Worm (Caenorhabditis elegans) whole organism, late embryonic: ENCODE measurements around the gene srbc-10.

Experiments used
- F13H6.1 ChIP-seq: sonication (generic microtip); optimal IDR thresholded peaks from 2 replicates; lab custom pipeline; 2016; ENCODE audit warnings: missing genetic modification characterization, missing compliant biosample characterization
- K02D7.2 ChIP-seq: sonication (generic microtip); optimal IDR thresholded peaks from 2 replicates; lab custom pipeline; 2017; ENCODE audit warnings: mild to moderate bottlenecking, missing genetic modification characterization, missing compliant biosample characterization
- K09A11.1 ChIP-seq: sonication (generic microtip); optimal IDR thresholded peaks from 2 replicates; lab custom pipeline; 2017; ENCODE audit warnings: antibody characterized with exemption, mild to moderate bottlenecking, missing genetic modification characterization, missing compliant biosample characterization; ENCODE audit not compliant: insufficient read depth
- T23F11.4 ChIP-seq: fragments of 200-800 bp; sonication (Bioruptor generic); optimal IDR thresholded peaks from 2 replicates; lab custom pipeline; 2018; ENCODE audit warnings: mild to moderate bottlenecking, missing genetic modification characterization, missing compliant biosample characterization
- Y22D7AL.16 ChIP-seq: sonication (generic microtip); optimal IDR thresholded peaks from 2 replicates; lab custom pipeline; 2016; ENCODE audit warnings: missing genetic modification characterization, missing compliant biosample characterization
- ahr-1 ChIP-seq: sonication (generic microtip); optimal IDR thresholded peaks from 2 replicates; lab custom pipeline; 2016; ENCODE audit warnings: missing genetic modification characterization, missing compliant biosample characterization
- ama-1 ChIP-seq: fragments of 150-350 bp; optimal IDR thresholded peaks from 2 replicates; lab custom pipeline; 2014
- ceh-14 ChIP-seq: sonication (generic microtip); optimal IDR thresholded peaks from 2 replicates; lab custom pipeline; 2016; ENCODE audit warnings: missing genotype, missing genetic modification characterization, missing compliant biosample characterization
- ceh-18 ChIP-seq: sonication (generic microtip); optimal IDR thresholded peaks from 2 replicates; lab custom pipeline; 2016; ENCODE audit warnings: missing genetic modification characterization, missing compliant biosample characterization
- ceh-19 ChIP-seq: fragments of 200-800 bp; sonication (Bioruptor generic); optimal IDR thresholded peaks from 2 replicates; lab custom pipeline; 2018; ENCODE audit warnings: mild to moderate bottlenecking, missing genetic modification characterization, missing compliant biosample characterization
- ceh-22 ChIP-seq: sonication (generic microtip); optimal IDR thresholded peaks from 2 replicates; lab custom pipeline; 2017; ENCODE audit warnings: missing biosample characterization, missing genetic modification characterization
- ceh-31 ChIP-seq: sonication (generic microtip); optimal IDR thresholded peaks from 2 replicates; lab custom pipeline; 2016; ENCODE audit warnings: missing genetic modification characterization, missing compliant biosample characterization
- ceh-34 ChIP-seq: sonication (generic microtip); optimal IDR thresholded peaks from 2 replicates; lab custom pipeline; 2016; ENCODE audit warnings: mild to moderate bottlenecking, missing genetic modification characterization, missing compliant biosample characterization
- ceh-6 ChIP-seq: fragments of 200-800 bp; sonication (Bioruptor generic); optimal IDR thresholded peaks from 2 replicates; lab custom pipeline; 2018; ENCODE audit warnings: mild to moderate bottlenecking, missing genetic modification characterization, missing compliant biosample characterization
- elt-2 ChIP-seq: sonication (generic microtip); optimal IDR thresholded peaks from 2 replicates; lab custom pipeline; 2016; ENCODE audit warnings: missing genetic modification reagents, missing genetic modification characterization, missing compliant biosample characterization
- elt-4 ChIP-seq: sonication (generic microtip); optimal IDR thresholded peaks from 2 replicates; lab custom pipeline; 2016; ENCODE audit warnings: missing genetic modification characterization, missing compliant biosample characterization
- ets-4 ChIP-seq: sonication (generic microtip); optimal IDR thresholded peaks from 2 replicates; lab custom pipeline; 2016; ENCODE audit warnings: missing genetic modification characterization, missing compliant biosample characterization
- fkh-10 ChIP-seq: fragments of 150-350 bp; optimal IDR thresholded peaks from 2 replicates; lab custom pipeline; 2014; ENCODE audit warnings: missing biosample characterization, missing genetic modification reagents, missing genetic modification characterization
- gmeb-2 ChIP-seq: sonication (generic microtip); optimal IDR thresholded peaks from 2 replicates; lab custom pipeline; 2016; ENCODE audit warnings: missing genetic modification characterization, inconsistent platforms, missing compliant biosample characterization
- hlh-13 ChIP-seq: fragments of 200-800 bp; sonication (Bioruptor generic); optimal IDR thresholded peaks from 2 replicates; lab custom pipeline; 2018; ENCODE audit warnings: mild to moderate bottlenecking, missing genetic modification characterization, missing compliant biosample characterization
- hlh-30 ChIP-seq: sonication (generic microtip); optimal IDR thresholded peaks from 2 replicates; lab custom pipeline; 2017; ENCODE audit warnings: antibody characterized with exemption, missing genetic modification characterization, missing compliant biosample characterization; ENCODE audit not compliant: insufficient read depth
- hlh-6 ChIP-seq: sonication (generic microtip); optimal IDR thresholded peaks from 2 replicates; lab custom pipeline; 2016; ENCODE audit warnings: missing genotype, missing genetic modification characterization, missing compliant biosample characterization
- hlh-8 ChIP-seq: sonication (generic microtip); optimal IDR thresholded peaks from 2 replicates; lab custom pipeline; 2016; ENCODE audit warnings: missing genotype, missing genetic modification characterization, missing compliant biosample characterization
- lin-11 ChIP-seq: fragments of 200-800 bp; sonication (Bioruptor generic); optimal IDR thresholded peaks from 2 replicates; lab custom pipeline; 2018; ENCODE audit warnings: mild to moderate bottlenecking, missing genetic modification characterization, missing compliant biosample characterization
- mec-3 ChIP-seq: sonication (generic microtip); optimal IDR thresholded peaks from 2 replicates; lab custom pipeline; 2016; ENCODE audit warnings: borderline replicate concordance, missing genetic modification characterization, missing compliant biosample characterization
- nhr-11 ChIP-seq: fragments of 150-350 bp; optimal IDR thresholded peaks from 2 replicates; lab custom pipeline; 2014; ENCODE audit warnings: missing biosample characterization, missing genetic modification characterization
- pat-9 ChIP-seq: fragments of 200-800 bp; sonication (Bioruptor generic); optimal IDR thresholded peaks from 2 replicates; lab custom pipeline; 2018; ENCODE audit warnings: mild to moderate bottlenecking, missing genetic modification characterization, moderate library complexity, missing compliant biosample characterization
- pha-4 ChIP-seq: fragments of 150-350 bp; optimal IDR thresholded peaks from 2 replicates; lab custom pipeline; 2018; ENCODE audit warnings: missing biosample characterization, missing genetic modification reagents, missing genetic modification characterization
- pros-1 ChIP-seq: fragments of 150-350 bp; optimal IDR thresholded peaks from 2 replicates; lab custom pipeline; 2014; ENCODE audit warnings: missing biosample characterization, missing genetic modification reagents, missing genetic modification characterization
- rnt-1 ChIP-seq: sonication (generic microtip); optimal IDR thresholded peaks from 2 replicates; lab custom pipeline; 2016; ENCODE audit warnings: missing genetic modification characterization, missing compliant biosample characterization
- sox-2 ChIP-seq: fragments of 200-800 bp; sonication (Bioruptor generic); IDR thresholded peaks from 2 replicates; pipeline ENCODE4 v1.3.6; 2022; ENCODE audit warnings: missing genetic modification reagents, missing genetic modification characterization, missing compliant biosample characterization
- sox-4 ChIP-seq: sonication (generic microtip); optimal IDR thresholded peaks from 2 replicates; lab custom pipeline; 2017; ENCODE audit warnings: mild to moderate bottlenecking, missing genetic modification characterization, inconsistent platforms, missing compliant biosample characterization
- syd-9 ChIP-seq: sonication (generic microtip); optimal IDR thresholded peaks from 2 replicates; lab custom pipeline; 2016; ENCODE audit warnings: mild to moderate bottlenecking, missing genetic modification characterization, moderate library complexity, missing compliant biosample characterization
- unc-3 ChIP-seq, 2 experiments: fragments of 200-800 bp in 1 of 2; sonication (Bioruptor generic) in 1 of 2; sonication (generic microtip) in 1 of 2; conservative IDR thresholded peaks in 1 of 2; optimal IDR thresholded peaks in 1 of 2; 2 replicates each; pipeline versions ENCODE4 v1.3.6 to Lab custom; 2016 to 2022; ENCODE audit warnings: missing compliant biosample characterization in 2 of 2, missing genetic modification characterization in 2 of 2, missing genetic modification reagents in 1 of 2
- unc-42 ChIP-seq: sonication (generic microtip); optimal IDR thresholded peaks from 2 replicates; lab custom pipeline; 2016; ENCODE audit warnings: missing genotype, missing genetic modification characterization, missing compliant biosample characterization
- zip-5 ChIP-seq: sonication (generic microtip); optimal IDR thresholded peaks from 2 replicates; lab custom pipeline; 2016; ENCODE audit warnings: missing genetic modification characterization, missing compliant biosample characterization
- ztf-16 ChIP-seq: sonication (generic microtip); optimal IDR thresholded peaks from 2 replicates; lab custom pipeline; 2017; ENCODE audit warnings: missing genetic modification characterization, missing compliant biosample characterization

srbc-10 gene

ce11 chrV:7529840-7530239, 37.0 kb upstream of the srbc-10 start, which contains the start of gene swt-2:
Gene swt-2 (plus strand): TSS chrV:7530140.
- TF ChIP-seq ceh-18 (tag; lab: Kevin White, UChicago) (no peak), lin-11 (no peak), hlh-30 (tag; lab: Kevin White, UChicago) (no peak), sox-2 (GFP tag; lab: Robert Waterston, UW) (no peak), ahr-1 (tag; lab: Kevin White, UChicago) (no peak), hlh-13 (GFP tag; lab: Kevin White, UChicago) (no peak), gmeb-2 (tag; lab: Kevin White, UChicago) (no peak), ceh-14 (tag; lab: Kevin White, UChicago) (no peak), ceh-34 (tag; lab: Kevin White, UChicago) (no peak), elt-4 (tag; lab: Kevin White, UChicago) (no peak), ceh-22 (tag; lab: Kevin White, UChicago) (no peak), fkh-10 (GFP tag; lab: Kevin White, UChicago) (no peak), hlh-6 (tag; lab: Kevin White, UChicago) (no peak), unc-42 (tag; lab: Kevin White, UChicago) (no peak), sox-4 (tag; lab: Kevin White, UChicago) (no peak), elt-2 (tag; lab: Kevin White, UChicago) (no peak), Y22D7AL.16 (tag; lab: Kevin White, UChicago) (no peak), ama-1 (lab: Kevin White, UChicago) (no peak)

- no peak for TF ChIP-seq hlh-6 (tag; lab: Kevin White, UChicago)
- no peak for TF ChIP-seq lin-11
- no peak for TF ChIP-seq ztf-16
- TF ChIP-seq unc-3 (GFP tag; conservative IDR thresholded peaks at IDR 0.05; lab: Robert Waterston, UW), result no peak
- no peak for TF ChIP-seq unc-3 (tag; optimal IDR thresholded peaks at IDR 0.05; lab: Kevin White, UChicago)
- TF ChIP-seq gmeb-2 (tag; lab: Kevin White, UChicago), result no peak
Observed at ce11 chrV:7528816-7529215, 36.0 kb upstream of the srbc-10 start, which contains the start of gene C54F6.5. Gene C54F6.5 (plus strand): TSS chrV:7529116.

ce11 chrV:7527153-7527552, 34.3 kb upstream of the srbc-10 start, which contains the start of gene C54F6.17:
Gene C54F6.17 (plus strand): TSS chrV:7527453.
- TF ChIP-seq K02D7.2 (tag; lab: Kevin White, UChicago) (no peak), nhr-11 (tag; lab: Kevin White, UChicago) (no peak), gmeb-2 (tag; lab: Kevin White, UChicago) (no peak)
- TF ChIP-seq, all 69 proteins: peak for 0

- TF ChIP-seq pha-4 (tag; lab: Kevin White, UChicago) (no peak), nhr-11 (tag; lab: Kevin White, UChicago) (no peak), ceh-31 (tag; lab: Kevin White, UChicago) (no peak), rnt-1 (tag; lab: Kevin White, UChicago) (no peak), K09A11.1 (tag; lab: Kevin White, UChicago) (no peak), ceh-34 (tag; lab: Kevin White, UChicago) (no peak), ceh-19 (no peak), ceh-6 (GFP tag; lab: Kevin White, UChicago) (no peak), pat-9 (no peak), F13H6.1 (tag; lab: Kevin White, UChicago) (no peak), T23F11.4 (GFP tag; lab: Kevin White, UChicago) (no peak), syd-9 (tag; lab: Kevin White, UChicago) (no peak), hlh-8 (tag; lab: Kevin White, UChicago) (no peak), ets-4 (tag; lab: Kevin White, UChicago) (no peak), elt-4 (tag; lab: Kevin White, UChicago) (no peak), sox-2 (GFP tag; lab: Robert Waterston, UW) (no peak), pros-1 (tag; lab: Kevin White, UChicago) (no peak), zip-5 (tag; lab: Kevin White, UChicago) (no peak), ama-1 (lab: Kevin White, UChicago) (no peak), mec-3 (tag; lab: Kevin White, UChicago) (no peak)
Observed at ce11 chrV:7525695-7526094, 32.9 kb upstream of the srbc-10 start, which contains the start of gene C54F6.18. Gene C54F6.18 (plus strand): TSS chrV:7525995.
